Fruit fly (Drosophila melanogaster): Measurements from ENCODE around the gene CG13692.
"Not testable (repeated sequence)": the region's sequence is repeated elsewhere in the genome, so short reads cannot be mapped to it uniquely, and the experiment has no call there.

Gene CG13692

dm6 chr2L:440638-441454, 19.3 kb downstream of the CG13692 start:
- no peak for TF ChIP-seq CG17801 (GFP tag; optimal IDR thresholded peaks at IDR 0.05; ENCODE audit: partially characterized antibody)

- TF ChIP-seq CG17801 (GFP tag; optimal IDR thresholded peaks at IDR 0.05; ENCODE audit: partially characterized antibody), result no peak
These were observed 19.8 kb downstream of the CG13692 start for dm6 chr2L:441455-441730.

dm6 chr2L:441927-442691, 20.5 kb downstream of the CG13692 start:
- no peak for TF ChIP-seq CG17801 (GFP tag; optimal IDR thresholded peaks at IDR 0.05; ENCODE audit: partially characterized antibody)

dm6 chr2L:447124-447523, 25.6 kb downstream of the CG13692 start:
- TF ChIP-seq CG17801 (GFP tag; optimal IDR thresholded peaks at IDR 0.05; ENCODE audit: partially characterized antibody), result no peak

dm6 chr2L:451705-452472, 30.3 kb downstream of the CG13692 start:
- no peak for TF ChIP-seq CG17801 (GFP tag; optimal IDR thresholded peaks at IDR 0.05; ENCODE audit: partially characterized antibody)

- peak; percentile 62 for TF ChIP-seq CG17801 (GFP tag; optimal IDR thresholded peaks at IDR 0.05; ENCODE audit: partially characterized antibody)
These were observed 31.3 kb downstream of the CG13692 start, which contains the start of the genes crq and shv for dm6 chr2L:452872-453271. crq (minus strand) TSS chr2L:453024. shv (plus strand) TSS chr2L:453108.

- TF ChIP-seq CG17801 (GFP tag; optimal IDR thresholded peaks at IDR 0.05; ENCODE audit: partially characterized antibody), result not testable (repeated sequence)
These were observed 33.7 kb downstream of the CG13692 start, which contains the start of gene CG4133 for dm6 chr2L:455274-455673. CG4133 (plus strand) TSS chr2L:455531.

dm6 chr2L:455738-456137, 34.2 kb downstream of the CG13692 start:
- no peak for TF ChIP-seq CG17801 (GFP tag; optimal IDR thresholded peaks at IDR 0.05; ENCODE audit: partially characterized antibody)

dm6 chr2L:467683-468082, 46.1 kb downstream of the CG13692 start:
- no peak for TF ChIP-seq CG17801 (GFP tag; optimal IDR thresholded peaks at IDR 0.05; ENCODE audit: partially characterized antibody)

- TF ChIP-seq CG17801 (GFP tag; optimal IDR thresholded peaks at IDR 0.05; ENCODE audit: partially characterized antibody), result peak; percentile 33
These were observed 47.3 kb downstream of the CG13692 start for dm6 chr2L:468745-469358.

dm6 chr2L:469912-470311, 48.3 kb downstream of the CG13692 start:
- no peak for TF ChIP-seq CG17801 (GFP tag; optimal IDR thresholded peaks at IDR 0.05; ENCODE audit: partially characterized antibody)

dm6 chr2L:470336-470934, 48.9 kb downstream of the CG13692 start:
- no peak for TF ChIP-seq CG17801 (GFP tag; optimal IDR thresholded peaks at IDR 0.05; ENCODE audit: partially characterized antibody)

dm6 chr2L:471021-471479, 49.5 kb downstream of the CG13692 start:
- TF ChIP-seq CG17801 (GFP tag; optimal IDR thresholded peaks at IDR 0.05; ENCODE audit: partially characterized antibody), result peak; percentile 92

Measured in ovary, adult (tissue).